Worm (Caenorhabditis elegans): ENCODE results near the gene col-95.
A peak's percentile ranks its signal among the peaks of the same experiment; 100 is the strongest.

Gene col-95

DNA sequence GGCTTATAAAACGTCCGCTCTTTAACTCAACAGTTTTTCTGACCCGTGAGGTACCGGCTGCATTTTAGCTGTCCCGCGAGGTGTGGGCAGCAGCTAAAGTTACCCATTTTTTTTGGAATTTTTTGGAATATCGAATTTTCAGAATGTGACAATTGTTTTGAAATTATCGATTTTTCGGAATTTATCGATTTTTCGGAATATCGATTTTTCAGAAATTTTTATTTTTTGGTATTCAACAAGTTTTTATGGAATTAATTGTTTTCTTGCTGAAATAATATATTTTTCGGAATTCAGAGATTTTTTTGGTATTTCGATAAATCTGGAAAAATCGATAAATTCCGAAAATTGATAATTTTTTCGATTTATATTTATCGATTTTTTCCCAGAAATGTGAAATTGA is 29.1 kb downstream of the col-95 start:
- TF ChIP-seq hmbx-1 (tag; optimal IDR thresholded peaks at IDR 0.05) (no peak), tra-4 (tag; optimal IDR thresholded peaks at IDR 0.05) (no peak), ceh-36 (tag; optimal IDR thresholded peaks at IDR 0.05) (no peak), aly-1 (tag; optimal IDR thresholded peaks at IDR 0.05) (no peak), flt-1 (GFP tag; IDR thresholded peaks at IDR 0.05) (no peak), F13C5.2 (tag; optimal IDR thresholded peaks at IDR 0.05) (no peak), hmg-4 (GFP tag; optimal IDR thresholded peaks at IDR 0.05) (no peak), pes-1 (GFP tag; IDR thresholded peaks at IDR 0.05) (no peak), hnd-1 (tag; optimal IDR thresholded peaks at IDR 0.05) (no peak), ama-1 (optimal IDR thresholded peaks at IDR 0.05) (no peak), sea-1 (GFP tag; conservative IDR thresholded peaks at IDR 0.05) (no peak), ceh-13 (GFP tag; optimal IDR thresholded peaks at IDR 0.05) (no peak), scrt-1 (GFP tag; IDR thresholded peaks at IDR 0.05) (no peak), ets-7 (tag; optimal IDR thresholded peaks at IDR 0.05) (no peak)

DNA sequence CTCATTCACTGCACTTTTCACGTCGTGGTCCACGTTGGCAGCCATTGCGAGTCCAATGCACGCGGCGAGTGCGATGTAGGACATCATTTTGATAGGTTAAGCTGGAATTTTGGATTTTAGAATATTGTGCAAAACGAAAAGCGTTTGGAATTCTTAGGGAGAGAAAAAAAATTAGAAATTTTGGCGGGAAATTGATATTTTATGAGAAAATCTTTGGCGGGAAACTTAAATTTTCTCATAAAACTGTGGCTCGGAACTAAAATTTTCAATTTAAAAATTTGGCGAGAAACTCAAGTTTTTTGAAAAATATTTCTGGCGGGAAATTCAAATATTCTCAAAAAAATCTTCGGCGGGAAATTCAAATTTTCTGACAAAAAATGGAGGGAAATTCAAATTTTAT is 33.7 kb downstream of the col-95 start, which contains the start of gene sup-1:
sup-1 (minus strand) TSS at position 101 of the 400 bp plus-strand sequence.
- no peak for TF ChIP-seq flt-1 (GFP tag; IDR thresholded peaks at IDR 0.05)
- no peak for TF ChIP-seq B0310.2 (tag; optimal IDR thresholded peaks at IDR 0.05)
- TF ChIP-seq scrt-1 (GFP tag; IDR thresholded peaks at IDR 0.05) = no peak
- no peak for TF ChIP-seq sea-1 (GFP tag; conservative IDR thresholded peaks at IDR 0.05)
- TF ChIP-seq tbx-37 (GFP tag; conservative IDR thresholded peaks at IDR 0.05) = no peak
- no peak for TF ChIP-seq tbx-11 (GFP tag; IDR thresholded peaks at IDR 0.05)
- TF ChIP-seq hmg-4 (GFP tag; optimal IDR thresholded peaks at IDR 0.05) = no peak
- no peak for TF ChIP-seq pes-1 (GFP tag; IDR thresholded peaks at IDR 0.05)

DNA sequence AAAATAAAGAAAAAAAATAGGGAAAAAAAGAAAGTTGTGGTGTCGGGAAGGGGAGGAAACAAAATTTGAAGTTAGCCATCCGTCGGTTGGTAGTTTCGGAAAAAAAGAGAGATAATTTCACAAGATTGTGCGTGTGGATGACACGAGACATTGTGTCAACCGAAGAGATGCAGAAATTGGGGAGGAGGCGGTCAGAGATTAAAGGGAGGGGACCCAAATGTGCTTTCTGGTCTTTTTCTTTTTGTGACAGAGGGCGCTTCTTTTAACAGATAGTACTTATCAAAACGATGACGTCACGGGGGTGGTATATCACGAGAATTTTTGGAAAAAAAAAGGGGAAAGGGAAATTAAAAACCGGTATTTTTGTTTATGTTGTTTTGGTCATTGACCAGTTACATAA is 34.7 kb downstream of the col-95 start:
- TF ChIP-seq tra-4 (tag; optimal IDR thresholded peaks at IDR 0.05) = no peak
- TF ChIP-seq tbx-37 (GFP tag; conservative IDR thresholded peaks at IDR 0.05) = no peak
- TF ChIP-seq sea-1 (GFP tag; conservative IDR thresholded peaks at IDR 0.05) = no peak
- TF ChIP-seq ceh-13 (GFP tag; optimal IDR thresholded peaks at IDR 0.05) = no peak
- TF ChIP-seq pes-1 (GFP tag; IDR thresholded peaks at IDR 0.05) = no peak
- TF ChIP-seq tbx-11 (GFP tag; IDR thresholded peaks at IDR 0.05) = no peak

DNA sequence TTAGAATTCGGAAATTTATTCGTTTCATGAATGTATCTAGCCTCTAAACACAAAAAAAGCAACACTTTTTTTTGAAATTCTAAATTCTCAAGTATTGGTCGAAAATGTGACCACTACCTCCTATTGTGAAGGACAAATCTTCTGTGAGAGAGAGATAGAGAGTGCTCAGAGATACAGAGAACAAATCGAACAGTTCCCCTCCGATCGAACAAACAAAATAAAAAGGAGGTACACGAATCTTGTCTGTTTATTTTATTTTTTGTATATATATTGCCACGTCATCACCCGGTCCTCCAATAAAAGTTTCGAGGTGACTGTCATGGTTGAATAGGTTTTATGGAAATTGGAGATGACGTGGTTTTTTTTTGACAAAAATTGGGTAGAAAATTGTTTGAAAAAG is 37.1 kb downstream of the col-95 start:
- TF ChIP-seq flt-1 (GFP tag; IDR thresholded peaks at IDR 0.05) (no peak), pes-1 (GFP tag; IDR thresholded peaks at IDR 0.05) (no peak), hmg-4 (GFP tag; optimal IDR thresholded peaks at IDR 0.05) (no peak), tra-4 (tag; optimal IDR thresholded peaks at IDR 0.05) (no peak), ets-7 (tag; optimal IDR thresholded peaks at IDR 0.05) (no peak), aly-1 (tag; optimal IDR thresholded peaks at IDR 0.05) (no peak), ceh-13 (GFP tag; optimal IDR thresholded peaks at IDR 0.05) (no peak), ama-1 (optimal IDR thresholded peaks at IDR 0.05) (no peak), hmbx-1 (tag; optimal IDR thresholded peaks at IDR 0.05) (no peak), tbx-37 (GFP tag; conservative IDR thresholded peaks at IDR 0.05) (no peak), scrt-1 (GFP tag; IDR thresholded peaks at IDR 0.05) (no peak), tbx-11 (GFP tag; IDR thresholded peaks at IDR 0.05) (no peak), ceh-36 (tag; optimal IDR thresholded peaks at IDR 0.05) (no peak), hnd-1 (tag; optimal IDR thresholded peaks at IDR 0.05) (no peak), sea-1 (GFP tag; conservative IDR thresholded peaks at IDR 0.05) (no peak), B0310.2 (tag; optimal IDR thresholded peaks at IDR 0.05) (no peak), F13C5.2 (tag; optimal IDR thresholded peaks at IDR 0.05) (no peak)

DNA sequence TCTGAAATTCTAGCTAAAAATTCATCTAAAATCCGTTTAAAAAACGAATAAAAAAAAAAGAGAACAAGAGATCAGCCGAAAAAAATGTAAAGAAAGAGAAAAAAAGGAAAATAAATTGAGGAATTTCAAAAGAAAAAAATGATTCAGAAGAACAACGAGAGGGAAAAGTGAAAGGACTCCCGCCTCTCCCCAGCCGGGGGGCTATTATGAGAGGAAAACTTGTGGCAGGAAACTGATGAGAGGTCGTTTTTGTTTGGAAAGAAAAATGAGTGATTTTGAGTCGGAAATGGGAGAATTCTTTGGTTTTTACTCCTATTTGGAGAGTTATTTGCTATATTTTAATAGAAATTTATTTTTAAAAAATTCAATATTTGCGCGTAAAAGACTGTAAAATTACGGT is 38.4 kb downstream of the col-95 start:
- TF ChIP-seq hmbx-1 (tag; optimal IDR thresholded peaks at IDR 0.05) = no peak
- TF ChIP-seq hmg-4 (GFP tag; optimal IDR thresholded peaks at IDR 0.05) = no peak
- TF ChIP-seq pes-1 (GFP tag; IDR thresholded peaks at IDR 0.05) = no peak
- no peak for TF ChIP-seq aly-1 (tag; optimal IDR thresholded peaks at IDR 0.05)
- TF ChIP-seq ceh-36 (tag; optimal IDR thresholded peaks at IDR 0.05) = no peak
- no peak for TF ChIP-seq flt-1 (GFP tag; IDR thresholded peaks at IDR 0.05)

DNA sequence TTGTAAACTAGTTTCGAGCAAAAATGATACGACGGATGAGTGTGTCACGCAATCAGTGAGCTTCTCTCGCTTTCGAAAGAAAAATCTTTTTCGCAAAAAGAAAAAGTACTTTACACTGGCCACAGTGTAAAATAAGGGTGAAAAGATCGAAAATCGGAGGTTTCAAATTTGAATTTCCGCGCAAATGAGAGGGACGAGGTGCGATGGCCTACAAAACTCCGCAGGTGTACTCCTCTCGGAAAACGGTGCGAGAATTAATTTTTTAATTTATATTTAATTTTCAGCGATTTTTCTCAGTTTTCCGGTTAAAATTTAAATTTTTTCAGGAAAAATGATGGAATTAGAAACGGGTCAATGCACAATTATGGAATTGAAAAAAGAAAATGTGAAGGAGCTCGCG is 42.9 kb downstream of the col-95 start, which contains the start of gene mrt-2:
mrt-2 (plus strand) TSS at position 49 of the 400 bp plus-strand sequence.
- TF ChIP-seq F13C5.2 (tag; optimal IDR thresholded peaks at IDR 0.05) (no peak), tra-4 (tag; optimal IDR thresholded peaks at IDR 0.05) (no peak), pes-1 (GFP tag; IDR thresholded peaks at IDR 0.05) (peak; percentile 59; the same call in 1 of the 2 replicates), hnd-1 (tag; optimal IDR thresholded peaks at IDR 0.05) (peak; percentile 1), tbx-37 (GFP tag; conservative IDR thresholded peaks at IDR 0.05) (peak; percentile 86), scrt-1 (GFP tag; IDR thresholded peaks at IDR 0.05) (no peak), ets-7 (tag; optimal IDR thresholded peaks at IDR 0.05) (no peak)

DNA sequence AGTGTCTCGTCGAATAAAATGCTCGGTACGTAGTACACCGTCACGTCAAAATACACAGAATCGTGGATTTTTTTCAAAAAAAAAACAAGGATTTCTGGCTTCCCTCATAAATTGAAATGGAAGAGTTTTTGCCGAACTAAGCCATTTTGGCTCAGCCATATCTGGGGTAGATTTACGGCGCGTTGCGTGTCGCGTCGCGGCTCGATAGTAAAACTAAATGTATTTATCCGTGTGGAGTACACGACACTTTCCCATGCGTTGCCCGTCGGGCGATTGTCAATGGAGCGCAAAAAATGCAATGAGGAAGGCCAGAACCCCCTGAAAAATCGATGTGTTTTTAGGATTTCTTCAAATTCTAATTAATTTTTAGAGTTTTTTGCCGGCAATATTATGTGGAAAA is 46.4 kb downstream of the col-95 start:
- TF ChIP-seq tra-4 (tag; optimal IDR thresholded peaks at IDR 0.05) (no peak), ceh-13 (GFP tag; optimal IDR thresholded peaks at IDR 0.05) (no peak), hnd-1 (tag; optimal IDR thresholded peaks at IDR 0.05) (no peak), flt-1 (GFP tag; IDR thresholded peaks at IDR 0.05) (no peak), ama-1 (optimal IDR thresholded peaks at IDR 0.05) (no peak), ets-7 (tag; optimal IDR thresholded peaks at IDR 0.05) (no peak), hmg-4 (GFP tag; optimal IDR thresholded peaks at IDR 0.05) (no peak), pes-1 (GFP tag; IDR thresholded peaks at IDR 0.05) (no peak), tbx-37 (GFP tag; conservative IDR thresholded peaks at IDR 0.05) (no peak), tbx-11 (GFP tag; IDR thresholded peaks at IDR 0.05) (no peak), B0310.2 (tag; optimal IDR thresholded peaks at IDR 0.05) (no peak), ceh-36 (tag; optimal IDR thresholded peaks at IDR 0.05) (no peak), hmbx-1 (tag; optimal IDR thresholded peaks at IDR 0.05) (no peak)

DNA sequence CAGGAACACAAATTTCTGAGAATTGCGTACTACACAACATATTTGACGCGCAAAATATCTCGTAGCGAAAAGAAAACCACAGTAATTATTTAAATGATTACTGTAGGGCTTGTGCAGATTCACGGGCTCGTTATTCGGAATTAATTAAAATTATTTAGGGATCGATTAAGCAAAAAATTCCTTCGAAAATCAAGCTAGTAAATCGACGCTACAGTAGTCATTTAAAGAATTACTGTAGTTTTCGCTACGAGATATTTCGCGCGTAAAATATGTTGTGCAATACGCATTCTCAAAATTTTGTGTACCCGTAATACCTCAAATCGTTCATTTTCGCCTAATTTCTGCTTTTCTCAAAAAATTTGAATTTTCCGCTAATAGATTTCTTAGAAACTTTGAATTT is 47.0 kb downstream of the col-95 start:
- no peak for TF ChIP-seq pes-1 (GFP tag; IDR thresholded peaks at IDR 0.05)
- no peak for TF ChIP-seq tbx-37 (GFP tag; conservative IDR thresholded peaks at IDR 0.05)
- TF ChIP-seq ceh-13 (GFP tag; optimal IDR thresholded peaks at IDR 0.05) = no peak
- no peak for TF ChIP-seq F13C5.2 (tag; optimal IDR thresholded peaks at IDR 0.05)
- no peak for TF ChIP-seq tbx-11 (GFP tag; IDR thresholded peaks at IDR 0.05)
- TF ChIP-seq scrt-1 (GFP tag; IDR thresholded peaks at IDR 0.05) = no peak
- no peak for TF ChIP-seq aly-1 (tag; optimal IDR thresholded peaks at IDR 0.05)
- no peak for TF ChIP-seq ets-7 (tag; optimal IDR thresholded peaks at IDR 0.05)
- no peak for TF ChIP-seq tra-4 (tag; optimal IDR thresholded peaks at IDR 0.05)
- TF ChIP-seq ceh-36 (tag; optimal IDR thresholded peaks at IDR 0.05) = no peak
- no peak for TF ChIP-seq ama-1 (optimal IDR thresholded peaks at IDR 0.05)
- TF ChIP-seq hmg-4 (GFP tag; optimal IDR thresholded peaks at IDR 0.05) = no peak
- no peak for TF ChIP-seq hmbx-1 (tag; optimal IDR thresholded peaks at IDR 0.05)
- TF ChIP-seq B0310.2 (tag; optimal IDR thresholded peaks at IDR 0.05) = no peak
- no peak for TF ChIP-seq hnd-1 (tag; optimal IDR thresholded peaks at IDR 0.05)
- TF ChIP-seq flt-1 (GFP tag; IDR thresholded peaks at IDR 0.05) = no peak

Data from whole organism, early embryonic.